Worm (Caenorhabditis elegans) whole organism, L4 larva: ENCODE data around the gene msi-1.

Source experiments
- D1046.2 ChIP-seq: fragments of 200-800 bp; sonication (Bioruptor generic); IDR thresholded peaks from 2 replicates; pipeline ENCODE4 v1.3.6; 2022; ENCODE audit warnings: missing genetic modification characterization, missing compliant biosample characterization
- F26F4.8 ChIP-seq: fragments of 200-800 bp; sonication (Bioruptor generic); conservative IDR thresholded peaks from 2 replicates; pipeline ENCODE4 v1.3.6; 2022; ENCODE audit warnings: missing genetic modification characterization, missing compliant biosample characterization
- F37D6.2 ChIP-seq: sonication (generic microtip); optimal IDR thresholded peaks from 2 replicates; lab custom pipeline; 2016; ENCODE audit warnings: mild to moderate bottlenecking, missing genetic modification characterization, missing compliant biosample characterization
- T26A8.4 ChIP-seq: fragments of 200-800 bp; sonication (Bioruptor generic); IDR thresholded peaks from 2 replicates; pipeline ENCODE4 v1.3.6; 2022; ENCODE audit warnings: missing genetic modification characterization, missing compliant biosample characterization
- Y105C5A.15 ChIP-seq: fragments of 200-800 bp; sonication (Bioruptor generic); IDR thresholded peaks from 2 replicates; pipeline ENCODE4 v1.3.6; 2022; ENCODE audit warnings: missing genetic modification characterization, missing compliant biosample characterization
- Y48G9A.11 ChIP-seq: fragments of 200-800 bp; sonication (Bioruptor generic); IDR thresholded peaks from 2 replicates; pipeline ENCODE4 v1.3.6; 2022; ENCODE audit warnings: missing genetic modification reagents, missing genetic modification characterization, missing compliant biosample characterization
- Y75B8A.6 ChIP-seq: fragments of 200-800 bp; sonication (Bioruptor generic); IDR thresholded peaks from 2 replicates; pipeline ENCODE4 v1.3.6; 2022; ENCODE audit warnings: missing genetic modification reagents, missing genetic modification characterization, missing compliant biosample characterization
- ZK337.2 ChIP-seq: fragments of 200-800 bp; sonication (Bioruptor generic); IDR thresholded peaks from 2 replicates; pipeline ENCODE4 v1.3.6; 2022; ENCODE audit warnings: missing genetic modification reagents, missing genetic modification characterization, missing compliant biosample characterization
- ZK546.5 ChIP-seq, 2 experiments: sonication (generic microtip); optimal IDR thresholded peaks; 2 replicates each; lab custom pipeline; 2017; ENCODE audit warnings: missing biosample characterization in 2 of 2, missing genetic modification characterization in 2 of 2
- ama-1 ChIP-seq: fragments of 150-350 bp; optimal IDR thresholded peaks from 2 replicates; lab custom pipeline; 2014; ENCODE audit warnings: inconsistent platforms, mixed read lengths
- ceh-28 ChIP-seq: fragments of 150-350 bp; optimal IDR thresholded peaks from 2 replicates; lab custom pipeline; 2014; ENCODE audit warnings: missing biosample characterization, missing genetic modification reagents, missing genetic modification characterization
- ceh-44 ChIP-seq: fragments of 200-800 bp; sonication (Bioruptor generic); IDR thresholded peaks from 2 replicates; pipeline ENCODE4 v1.3.6; 2022; ENCODE audit warnings: missing genetic modification reagents, missing genetic modification characterization, missing compliant biosample characterization
- ces-1 ChIP-seq: fragments of 150-350 bp; sonication (generic microtip); optimal IDR thresholded peaks from 4 replicates; lab custom pipeline; 2014; ENCODE audit warnings: missing biosample characterization, missing genetic modification reagents, missing genetic modification characterization
- daf-8 ChIP-seq: fragments of 200-800 bp; sonication (Bioruptor generic); IDR thresholded peaks from 2 replicates; pipeline ENCODE4 v1.3.6; 2022; ENCODE audit warnings: missing genetic modification characterization, missing compliant biosample characterization
- dmd-8 ChIP-seq: fragments of 200-800 bp; sonication (Bioruptor generic); IDR thresholded peaks from 2 replicates; pipeline ENCODE4 v1.3.6; 2022; ENCODE audit warnings: missing genetic modification characterization, missing compliant biosample characterization
- dmd-9 ChIP-seq: fragments of 200-800 bp; sonication (Bioruptor generic); IDR thresholded peaks from 2 replicates; pipeline ENCODE4 v1.3.6; 2022; ENCODE audit warnings: missing genetic modification reagents, missing genetic modification characterization, missing compliant biosample characterization
- dve-1 ChIP-seq: sonication (generic microtip); optimal IDR thresholded peaks from 2 replicates; lab custom pipeline; 2017; ENCODE audit warnings: antibody characterized with exemption, mild to moderate bottlenecking, missing genetic modification characterization, missing compliant biosample characterization; ENCODE audit not compliant: insufficient read depth
- egl-27 ChIP-seq: sonication (generic microtip); optimal IDR thresholded peaks from 3 replicates; lab custom pipeline; 2017; ENCODE audit warnings: missing biosample characterization, missing genetic modification reagents, missing genetic modification characterization
- fos-1 ChIP-seq: fragments of 150-350 bp; optimal IDR thresholded peaks from 2 replicates; lab custom pipeline; 2014; ENCODE audit warnings: missing biosample characterization, missing genetic modification characterization
- gei-8 ChIP-seq: fragments of 200-800 bp; sonication (Bioruptor generic); optimal IDR thresholded peaks from 2 replicates; lab custom pipeline; 2018; ENCODE audit warnings: mild to moderate bottlenecking, missing genetic modification characterization, missing compliant biosample characterization
- hlh-30 ChIP-seq: sonication (generic microtip); optimal IDR thresholded peaks from 2 replicates; lab custom pipeline; 2017; ENCODE audit warnings: antibody characterized with exemption, mild to moderate bottlenecking, missing genetic modification characterization, missing compliant biosample characterization; ENCODE audit not compliant: insufficient read depth
- hmg-1.1 ChIP-seq: fragments of 200-800 bp; sonication (Bioruptor generic); IDR thresholded peaks from 2 replicates; pipeline ENCODE4 v1.3.6; 2022; ENCODE audit warnings: missing genetic modification reagents, missing genetic modification characterization, missing compliant biosample characterization
- lin-13 ChIP-seq: fragments of 150-350 bp; optimal IDR thresholded peaks from 2 replicates; lab custom pipeline; 2014; ENCODE audit warnings: missing biosample characterization, missing genetic modification reagents, missing genetic modification characterization
- lin-15B ChIP-seq: fragments of 150-350 bp; sonication (generic microtip); optimal IDR thresholded peaks from 3 replicates; lab custom pipeline; 2014; ENCODE audit warnings: missing biosample characterization, missing genetic modification characterization
- lin-29 ChIP-seq: fragments of 200-800 bp; sonication (Bioruptor generic); IDR thresholded peaks from 2 replicates; pipeline ENCODE4 v1.3.6; 2022; ENCODE audit warnings: missing genetic modification reagents, missing genetic modification characterization, missing compliant biosample characterization
- lir-3 ChIP-seq: sonication (generic microtip); optimal IDR thresholded peaks from 2 replicates; lab custom pipeline; 2016; ENCODE audit warnings: mild to moderate bottlenecking, missing genetic modification characterization, missing compliant biosample characterization
- madf-5 ChIP-seq, 2 experiments: fragments of 200-800 bp; sonication (Bioruptor generic); IDR thresholded peaks; 2 replicates each; pipeline ENCODE4 v1.3.6; 2022; ENCODE audit warnings: missing compliant biosample characterization in 2 of 2, missing genetic modification characterization in 2 of 2
- mdt-29 ChIP-seq: fragments of 200-800 bp; sonication (Bioruptor generic); IDR thresholded peaks from 2 replicates; pipeline ENCODE4 v1.3.6; 2022; ENCODE audit warnings: missing genetic modification reagents, missing genetic modification characterization, missing compliant biosample characterization
- mes-2 ChIP-seq: sonication (generic microtip); optimal IDR thresholded peaks from 2 replicates; lab custom pipeline; 2016; ENCODE audit warnings: missing genotype, mild to moderate bottlenecking, missing genetic modification characterization, missing compliant biosample characterization; ENCODE audit not compliant: poor library complexity, severe bottlenecking
- nhr-10 ChIP-seq: fragments of 150-350 bp; optimal IDR thresholded peaks from 2 replicates; lab custom pipeline; 2014; ENCODE audit warnings: missing biosample characterization, missing genetic modification characterization
- nhr-102 ChIP-seq: sonication (generic microtip); optimal IDR thresholded peaks from 2 replicates; lab custom pipeline; 2016; ENCODE audit warnings: mild to moderate bottlenecking, missing genetic modification characterization, moderate library complexity, missing compliant biosample characterization
- nhr-11 ChIP-seq: fragments of 150-350 bp; optimal IDR thresholded peaks from 2 replicates; lab custom pipeline; 2014; ENCODE audit warnings: missing biosample characterization, missing genetic modification characterization
- nhr-6 ChIP-seq: fragments of 150-350 bp; optimal IDR thresholded peaks from 2 replicates; lab custom pipeline; 2014; ENCODE audit warnings: missing biosample characterization, missing genetic modification characterization
- nhr-76 ChIP-seq: fragments of 150-350 bp; optimal IDR thresholded peaks from 2 replicates; lab custom pipeline; 2014; ENCODE audit warnings: missing biosample characterization, missing genetic modification characterization
- nhr-77 ChIP-seq: fragments of 150-350 bp; optimal IDR thresholded peaks from 2 replicates; lab custom pipeline; 2014; ENCODE audit warnings: missing biosample characterization, missing genetic modification characterization
- sdz-12 ChIP-seq: fragments of 200-800 bp; sonication (Bioruptor generic); optimal IDR thresholded peaks from 2 replicates; lab custom pipeline; 2018; ENCODE audit warnings: mild to moderate bottlenecking, missing genetic modification characterization, missing compliant biosample characterization
- set-16 ChIP-seq: fragments of 200-800 bp; sonication (Bioruptor generic); IDR thresholded peaks from 2 replicates; pipeline ENCODE4 v1.3.6; 2022; ENCODE audit warnings: missing genetic modification reagents, missing genetic modification characterization, missing compliant biosample characterization
- skn-1 ChIP-seq: fragments of 150-350 bp; optimal IDR thresholded peaks from 2 replicates; lab custom pipeline; 2014; ENCODE audit warnings: missing biosample characterization, missing genetic modification characterization
- snpc-1.2 ChIP-seq: fragments of 200-800 bp; sonication (Bioruptor generic); IDR thresholded peaks from 2 replicates; pipeline ENCODE4 v1.3.6; 2022; ENCODE audit warnings: missing genetic modification reagents, missing genetic modification characterization, missing compliant biosample characterization
- spr-3 ChIP-seq: fragments of 200-800 bp; sonication (Bioruptor generic); optimal IDR thresholded peaks from 2 replicates; lab custom pipeline; 2018; ENCODE audit warnings: mild to moderate bottlenecking, missing genetic modification characterization, missing compliant biosample characterization
- tag-97 ChIP-seq: fragments of 200-800 bp; sonication (Bioruptor generic); IDR thresholded peaks from 2 replicates; pipeline ENCODE4 v1.3.6; 2022; ENCODE audit warnings: missing genetic modification characterization, missing compliant biosample characterization
- unc-62 ChIP-seq, 3 experiments: fragments of 150-350 bp in 1 of 3; sonication (generic microtip); optimal IDR thresholded peaks in 2 of 3; peaks in 1 of 3; 1 replicate in 1 of 3; 2 replicates in 2 of 3; lab custom pipeline; 2014 to 2017; ENCODE audit warnings: missing biosample characterization in 3 of 3, missing genetic modification characterization in 3 of 3, missing genetic modification reagents in 3 of 3, missing genotype in 1 of 3
- vab-7 ChIP-seq: fragments of 200-800 bp; sonication (Bioruptor generic); IDR thresholded peaks from 2 replicates; pipeline ENCODE4 v1.3.6; 2022; ENCODE audit warnings: missing genetic modification reagents, missing genetic modification characterization, missing compliant biosample characterization
- zfp-2 ChIP-seq: sonication (generic microtip); optimal IDR thresholded peaks from 2 replicates; lab custom pipeline; 2016; ENCODE audit warnings: mild to moderate bottlenecking, missing genetic modification characterization, missing compliant biosample characterization
- zip-2 ChIP-seq: fragments of 150-350 bp; optimal IDR thresholded peaks from 2 replicates; lab custom pipeline; 2014; ENCODE audit warnings: missing biosample characterization, missing genetic modification characterization
- ztf-7 ChIP-seq: fragments of 150-350 bp; optimal IDR thresholded peaks from 2 replicates; lab custom pipeline; 2014; ENCODE audit warnings: missing biosample characterization, missing genetic modification characterization

msi-1 gene

ce11 chrIII:4018591-4019580 is 42.7 kb upstream of the msi-1 start (continued):
- TF ChIP-seq ZK546.5 (tag; optimal IDR thresholded peaks at IDR 0.05; lab: Kevin White, UChicago) (no peak), set-16 (GFP tag; lab: Robert Waterston, UW) (peak; percentile 65), daf-8 (GFP tag; lab: Robert Waterston, UW) (no peak), lir-3 (no peak), dmd-9 (GFP tag; lab: Robert Waterston, UW) (no peak), hmg-1.1 (GFP tag; lab: Robert Waterston, UW) (0 out of 2 replicates have a peak, but pooled peaks have one; percentile 24), vab-7 (GFP tag; lab: Robert Waterston, UW) (no peak), hlh-30 (tag; lab: Kevin White, UChicago) (peak; percentile 11), ztf-7 (tag; lab: Kevin White, UChicago) (no peak), nhr-6 (tag; lab: Kevin White, UChicago) (no peak), ceh-44 (GFP tag; lab: Robert Waterston, UW) (no peak), Y105C5A.15 (GFP tag; lab: Robert Waterston, UW) (no peak), dve-1 (no peak), gei-8 (no peak), skn-1 (tag; lab: Kevin White, UChicago) (no peak), nhr-77 (tag; lab: Kevin White, UChicago) (no peak), dmd-8 (GFP tag; lab: Robert Waterston, UW) (no peak), fos-1 (tag; lab: Kevin White, UChicago) (no peak)

- no peak for TF ChIP-seq madf-5 (GFP tag; IDR thresholded peaks at IDR 0.05; lab: Robert Waterston, UW)
- peak in 1 of 2 experiments; percentile 48 for TF ChIP-seq unc-62 (GFP tag; optimal IDR thresholded peaks at IDR 0.05 in 1 of 2; lab: Kevin White, UChicago)
- TF ChIP-seq unc-62 (tag; optimal IDR thresholded peaks at IDR 0.05; lab: Kevin White, UChicago) = no peak
- peak; percentile 76 for TF ChIP-seq ceh-28 (tag; lab: Kevin White, UChicago)
- TF ChIP-seq ama-1 (lab: Kevin White, UChicago) = no peak
- no peak for TF ChIP-seq zfp-2 (tag; lab: Kevin White, UChicago)
- TF ChIP-seq daf-8 (GFP tag; lab: Robert Waterston, UW) = no peak
- peak; percentile 36 for TF ChIP-seq nhr-6 (tag; lab: Kevin White, UChicago)
- peak; percentile 88 for TF ChIP-seq nhr-11 (tag; lab: Kevin White, UChicago)
- no peak for TF ChIP-seq tag-97 (GFP tag; lab: Robert Waterston, UW)
- TF ChIP-seq F37D6.2 (tag; lab: Kevin White, UChicago) = peak; percentile 74
- no peak for TF ChIP-seq ces-1
- TF ChIP-seq nhr-102 (tag; lab: Kevin White, UChicago) = no peak
- TF ChIP-seq snpc-1.2 (GFP tag; lab: Robert Waterston, UW) = no peak
- peak; percentile 71 for TF ChIP-seq lin-13 (GFP tag; lab: Kevin White, UChicago)
- TF ChIP-seq egl-27 (tag; lab: Kevin White, UChicago) = no peak
- no peak; the same call in 1 of the 2 replicates for TF ChIP-seq Y48G9A.11 (GFP tag; lab: Robert Waterston, UW)
- no peak for TF ChIP-seq lin-15B (tag; lab: Kevin White, UChicago)
- no peak for TF ChIP-seq spr-3 (GFP tag; lab: Kevin White, UChicago)
- TF ChIP-seq sdz-12 (GFP tag; lab: Kevin White, UChicago) = no peak
- TF ChIP-seq ceh-44 (GFP tag; lab: Robert Waterston, UW) = no peak
- no peak for TF ChIP-seq nhr-76 (tag; lab: Kevin White, UChicago)
- 0 out of 2 replicates have a peak, but pooled peaks have one; percentile 7 for TF ChIP-seq dmd-9 (GFP tag; lab: Robert Waterston, UW)
- TF ChIP-seq F26F4.8 = 0 out of 2 replicates have a peak, but pooled peaks have one; percentile 34
- TF ChIP-seq Y75B8A.6 (GFP tag; lab: Robert Waterston, UW) = no peak
- TF ChIP-seq D1046.2 (GFP tag; lab: Robert Waterston, UW) = no peak
- no peak for TF ChIP-seq T26A8.4
- peak; percentile 10 for TF ChIP-seq nhr-10
- no peak for TF ChIP-seq mdt-29 (GFP tag; lab: Robert Waterston, UW)
- no peak for TF ChIP-seq zip-2
- TF ChIP-seq ZK337.2 (GFP tag; lab: Robert Waterston, UW) = no peak
- TF ChIP-seq mes-2 = peak; percentile 64
- no peak for TF ChIP-seq dve-1
- no peak for TF ChIP-seq lin-29 (GFP tag; lab: Robert Waterston, UW)
- no peak for TF ChIP-seq fos-1 (tag; lab: Kevin White, UChicago)
- TF ChIP-seq Y105C5A.15 (GFP tag; lab: Robert Waterston, UW) = no peak
- TF ChIP-seq vab-7 (GFP tag; lab: Robert Waterston, UW) = no peak; the same call in 1 of the 2 replicates
These were observed 41.9 kb upstream of the msi-1 start for ce11 chrIII:4018095-4018498.
